Worm (Caenorhabditis elegans) whole organism, late embryonic: Measurements from ENCODE around the gene spp-24.

Source experiments
- C38D4.7 ChIP-seq: fragments of 200-800 bp; sonication (Bioruptor generic); optimal IDR thresholded peaks from 2 replicates; lab custom pipeline; 2018; ENCODE audit warnings: mild to moderate bottlenecking, missing genetic modification characterization, moderate library complexity, missing compliant biosample characterization
- F13H6.1 ChIP-seq: sonication (generic microtip); optimal IDR thresholded peaks from 2 replicates; lab custom pipeline; 2016; ENCODE audit warnings: missing genetic modification characterization, missing compliant biosample characterization
- K09A11.1 ChIP-seq: sonication (generic microtip); optimal IDR thresholded peaks from 2 replicates; lab custom pipeline; 2017; ENCODE audit warnings: antibody characterized with exemption, mild to moderate bottlenecking, missing genetic modification characterization, missing compliant biosample characterization; ENCODE audit not compliant: insufficient read depth
- Y22D7AL.16 ChIP-seq: sonication (generic microtip); optimal IDR thresholded peaks from 2 replicates; lab custom pipeline; 2016; ENCODE audit warnings: missing genetic modification characterization, missing compliant biosample characterization
- ahr-1 ChIP-seq: sonication (generic microtip); optimal IDR thresholded peaks from 2 replicates; lab custom pipeline; 2016; ENCODE audit warnings: missing genetic modification characterization, missing compliant biosample characterization
- ama-1 ChIP-seq: fragments of 150-350 bp; optimal IDR thresholded peaks from 2 replicates; lab custom pipeline; 2014
- ceh-19 ChIP-seq: fragments of 200-800 bp; sonication (Bioruptor generic); optimal IDR thresholded peaks from 2 replicates; lab custom pipeline; 2018; ENCODE audit warnings: mild to moderate bottlenecking, missing genetic modification characterization, missing compliant biosample characterization
- ceh-2 ChIP-seq: sonication (generic microtip); optimal IDR thresholded peaks from 2 replicates; lab custom pipeline; 2016; ENCODE audit warnings: missing genotype, missing genetic modification characterization, missing compliant biosample characterization
- ceh-22 ChIP-seq: sonication (generic microtip); optimal IDR thresholded peaks from 2 replicates; lab custom pipeline; 2017; ENCODE audit warnings: missing biosample characterization, missing genetic modification characterization
- ceh-31 ChIP-seq: sonication (generic microtip); optimal IDR thresholded peaks from 2 replicates; lab custom pipeline; 2016; ENCODE audit warnings: missing genetic modification characterization, missing compliant biosample characterization
- ceh-34 ChIP-seq: sonication (generic microtip); optimal IDR thresholded peaks from 2 replicates; lab custom pipeline; 2016; ENCODE audit warnings: mild to moderate bottlenecking, missing genetic modification characterization, missing compliant biosample characterization
- ceh-45 ChIP-seq: fragments of 200-800 bp; sonication (Bioruptor generic); IDR thresholded peaks from 2 replicates; pipeline ENCODE4 v1.3.6; 2022; ENCODE audit warnings: missing genetic modification reagents, missing genetic modification characterization, missing compliant biosample characterization
- ceh-48 ChIP-seq: sonication (generic microtip); optimal IDR thresholded peaks from 2 replicates; lab custom pipeline; 2016; ENCODE audit warnings: missing genetic modification characterization, inconsistent platforms, missing compliant biosample characterization
- che-1 ChIP-seq: sonication (generic microtip); optimal IDR thresholded peaks from 2 replicates; lab custom pipeline; 2016; ENCODE audit warnings: mild to moderate bottlenecking, missing genetic modification characterization, missing compliant biosample characterization
- dmd-4 ChIP-seq: sonication (generic microtip); optimal IDR thresholded peaks from 2 replicates; lab custom pipeline; 2016; ENCODE audit warnings: borderline replicate concordance, missing genetic modification characterization, missing compliant biosample characterization
- elt-4 ChIP-seq: sonication (generic microtip); optimal IDR thresholded peaks from 2 replicates; lab custom pipeline; 2016; ENCODE audit warnings: missing genetic modification characterization, missing compliant biosample characterization
- eyg-1 ChIP-seq: sonication (generic microtip); optimal IDR thresholded peaks from 2 replicates; lab custom pipeline; 2016; ENCODE audit warnings: missing genotype, missing genetic modification characterization, missing compliant biosample characterization
- fkh-10 ChIP-seq: fragments of 150-350 bp; optimal IDR thresholded peaks from 2 replicates; lab custom pipeline; 2014; ENCODE audit warnings: missing biosample characterization, missing genetic modification reagents, missing genetic modification characterization
- gmeb-2 ChIP-seq: sonication (generic microtip); optimal IDR thresholded peaks from 2 replicates; lab custom pipeline; 2016; ENCODE audit warnings: missing genetic modification characterization, inconsistent platforms, missing compliant biosample characterization
- hlh-15 ChIP-seq: sonication (generic microtip); optimal IDR thresholded peaks from 2 replicates; lab custom pipeline; 2016; ENCODE audit warnings: missing genetic modification characterization, missing compliant biosample characterization
- hlh-30 ChIP-seq: sonication (generic microtip); optimal IDR thresholded peaks from 2 replicates; lab custom pipeline; 2017; ENCODE audit warnings: antibody characterized with exemption, missing genetic modification characterization, missing compliant biosample characterization; ENCODE audit not compliant: insufficient read depth
- lim-6 ChIP-seq: sonication (generic microtip); optimal IDR thresholded peaks from 2 replicates; lab custom pipeline; 2016; ENCODE audit warnings: missing genetic modification characterization, missing compliant biosample characterization
- lin-11 ChIP-seq: fragments of 200-800 bp; sonication (Bioruptor generic); optimal IDR thresholded peaks from 2 replicates; lab custom pipeline; 2018; ENCODE audit warnings: mild to moderate bottlenecking, missing genetic modification characterization, missing compliant biosample characterization
- madf-2 ChIP-seq: sonication (generic microtip); optimal IDR thresholded peaks from 2 replicates; lab custom pipeline; 2017; ENCODE audit warnings: missing genetic modification characterization, missing compliant biosample characterization
- mec-3 ChIP-seq: sonication (generic microtip); optimal IDR thresholded peaks from 2 replicates; lab custom pipeline; 2016; ENCODE audit warnings: borderline replicate concordance, missing genetic modification characterization, missing compliant biosample characterization
- npax-4 ChIP-seq: sonication (generic microtip); optimal IDR thresholded peaks from 2 replicates; lab custom pipeline; 2016; ENCODE audit warnings: missing genetic modification characterization, missing compliant biosample characterization
- odd-2 ChIP-seq: sonication (generic microtip); optimal IDR thresholded peaks from 2 replicates; lab custom pipeline; 2017; ENCODE audit warnings: antibody characterized with exemption, mild to moderate bottlenecking, missing genetic modification characterization, missing compliant biosample characterization
- ref-2 ChIP-seq: sonication (generic microtip); optimal IDR thresholded peaks from 2 replicates; lab custom pipeline; 2016; ENCODE audit warnings: missing genetic modification characterization, missing compliant biosample characterization
- rnt-1 ChIP-seq: sonication (generic microtip); optimal IDR thresholded peaks from 2 replicates; lab custom pipeline; 2016; ENCODE audit warnings: missing genetic modification characterization, missing compliant biosample characterization
- sox-2 ChIP-seq: fragments of 200-800 bp; sonication (Bioruptor generic); IDR thresholded peaks from 2 replicates; pipeline ENCODE4 v1.3.6; 2022; ENCODE audit warnings: missing genetic modification reagents, missing genetic modification characterization, missing compliant biosample characterization
- tbx-2 ChIP-seq: sonication (generic microtip); optimal IDR thresholded peaks from 2 replicates; lab custom pipeline; 2016; ENCODE audit warnings: missing genetic modification characterization, missing compliant biosample characterization
- unc-3 ChIP-seq, 2 experiments: fragments of 200-800 bp in 1 of 2; sonication (Bioruptor generic) in 1 of 2; sonication (generic microtip) in 1 of 2; conservative IDR thresholded peaks in 1 of 2; optimal IDR thresholded peaks in 1 of 2; 2 replicates each; pipeline versions ENCODE4 v1.3.6 to Lab custom; 2016 to 2022; ENCODE audit warnings: missing compliant biosample characterization in 2 of 2, missing genetic modification characterization in 2 of 2, missing genetic modification reagents in 1 of 2
- unc-42 ChIP-seq: sonication (generic microtip); optimal IDR thresholded peaks from 2 replicates; lab custom pipeline; 2016; ENCODE audit warnings: missing genotype, missing genetic modification characterization, missing compliant biosample characterization
- unc-55 ChIP-seq: sonication (generic microtip); optimal IDR thresholded peaks from 2 replicates; lab custom pipeline; 2017; ENCODE audit warnings: missing biosample characterization, missing genetic modification reagents, missing genetic modification characterization
- unc-86 ChIP-seq: sonication (generic microtip); optimal IDR thresholded peaks from 2 replicates; lab custom pipeline; 2016; ENCODE audit warnings: missing genetic modification characterization, missing compliant biosample characterization

spp-24 gene

DNA sequence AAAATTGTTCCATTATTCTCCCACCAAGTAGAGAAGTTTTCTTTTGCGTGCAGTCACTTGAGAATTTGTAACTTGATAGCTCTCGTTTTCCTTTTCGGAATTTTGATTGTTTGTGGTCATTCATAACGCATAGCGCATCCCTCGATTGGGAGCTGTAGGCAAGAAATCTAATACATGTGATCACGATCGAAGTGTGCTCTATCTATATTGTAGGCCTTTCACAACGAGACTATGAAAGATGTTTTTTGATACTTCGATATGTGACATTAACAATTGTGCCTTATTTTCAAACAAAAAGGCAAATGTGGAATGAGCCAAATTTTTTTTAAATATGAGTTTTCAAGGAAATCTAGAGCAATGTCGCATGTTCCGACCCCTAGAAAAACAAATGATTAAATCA lies 36.5 kb upstream of the spp-24 start:
- no peak for TF ChIP-seq ref-2 (tag; lab: Kevin White, UChicago)
- no peak for TF ChIP-seq F13H6.1
- peak; percentile 51 for TF ChIP-seq ceh-34
- TF ChIP-seq ceh-2 (tag; lab: Kevin White, UChicago) = no peak
- no peak for TF ChIP-seq che-1 (tag; lab: Kevin White, UChicago)
- TF ChIP-seq rnt-1 (tag; lab: Kevin White, UChicago) = no peak

DNA sequence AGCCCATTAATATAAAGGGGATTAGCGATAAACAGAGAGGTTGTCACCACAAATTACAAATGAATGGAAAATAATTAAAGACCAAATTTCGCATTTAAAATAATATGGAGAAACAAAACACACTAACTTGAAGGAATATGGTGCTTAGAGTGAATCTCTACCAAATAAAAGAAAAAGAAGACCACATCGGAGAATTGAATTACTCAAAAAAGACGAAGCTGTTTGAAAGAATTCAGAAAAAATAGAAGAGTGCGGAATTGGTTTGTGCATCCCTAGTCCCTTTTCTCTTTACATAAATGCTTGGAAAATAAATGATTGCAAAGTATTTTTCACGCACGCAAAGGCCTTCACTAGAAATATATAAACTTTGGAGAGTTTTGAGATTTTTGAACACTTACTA lies 34.6 kb upstream of the spp-24 start:
- TF ChIP-seq ahr-1 (tag; lab: Kevin White, UChicago) = no peak
- no peak for TF ChIP-seq unc-3 (GFP tag; conservative IDR thresholded peaks at IDR 0.05; lab: Robert Waterston, UW)
- TF ChIP-seq unc-3 (tag; optimal IDR thresholded peaks at IDR 0.05; lab: Kevin White, UChicago) = no peak

DNA sequence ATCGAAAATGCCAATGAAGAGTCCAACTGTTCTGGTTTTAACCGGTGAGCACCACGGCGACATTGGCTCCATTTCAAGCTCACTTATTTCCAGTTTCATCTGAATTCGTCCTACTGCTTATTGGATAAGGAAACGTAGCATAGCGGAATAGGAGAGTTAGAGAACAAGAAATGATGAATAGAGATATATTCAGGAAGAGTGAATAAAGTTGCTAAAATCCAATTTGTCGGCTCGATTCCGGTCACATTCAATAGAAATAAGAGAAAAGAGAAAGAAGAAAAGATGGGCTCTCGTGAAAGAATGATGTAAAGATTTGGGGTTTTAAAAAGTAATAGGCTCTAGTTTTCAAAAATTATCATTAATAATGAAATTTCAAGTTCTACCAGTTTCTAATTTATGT lies 34.0 kb upstream of the spp-24 start:
- TF ChIP-seq C38D4.7 (GFP tag; lab: Kevin White, UChicago) (no peak), unc-42 (tag; lab: Kevin White, UChicago) (peak; percentile 97), fkh-10 (GFP tag; lab: Kevin White, UChicago) (peak; percentile 11)

- TF ChIP-seq unc-55 = no peak
- TF ChIP-seq ceh-48 (tag; lab: Kevin White, UChicago) = no peak
- no peak for TF ChIP-seq lim-6 (tag; lab: Kevin White, UChicago)
- TF ChIP-seq npax-4 (tag; lab: Kevin White, UChicago) = no peak
- TF ChIP-seq gmeb-2 (tag; lab: Kevin White, UChicago) = no peak
- TF ChIP-seq ama-1 (lab: Kevin White, UChicago) = no peak
- no peak for TF ChIP-seq unc-3 (GFP tag; conservative IDR thresholded peaks at IDR 0.05; lab: Robert Waterston, UW)
- TF ChIP-seq unc-3 (tag; optimal IDR thresholded peaks at IDR 0.05; lab: Kevin White, UChicago) = no peak
- TF ChIP-seq dmd-4 = no peak
- no peak for TF ChIP-seq unc-86
- TF ChIP-seq ahr-1 (tag; lab: Kevin White, UChicago) = no peak
- no peak for TF ChIP-seq eyg-1 (tag; lab: Kevin White, UChicago)
- TF ChIP-seq F13H6.1 = no peak
These were observed 30.0 kb upstream of the spp-24 start, which contains the start of gene egl-26 for ce11 chrII:69354-69753. Gene egl-26, plus strand, starts transcription at chrII:69654.

DNA sequence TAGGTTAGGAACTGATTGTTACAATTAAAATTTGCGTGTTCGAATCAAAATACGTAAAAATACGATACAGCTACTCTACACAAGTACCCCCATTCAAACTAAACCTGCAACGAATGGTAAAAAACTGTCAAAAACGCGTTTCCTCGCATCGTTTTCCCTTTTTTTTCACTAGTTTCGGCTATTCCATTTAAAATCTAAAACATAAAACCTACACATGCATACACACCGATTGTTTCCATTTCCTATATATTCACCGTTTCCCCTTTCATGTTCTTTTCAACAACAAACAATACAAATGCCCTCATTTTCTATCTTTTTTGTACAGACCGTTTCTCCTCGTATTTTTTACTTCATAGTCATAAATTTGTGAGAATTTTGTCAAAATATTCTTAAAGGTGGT lies 29.4 kb upstream of the spp-24 start:
- TF ChIP-seq K09A11.1 (tag; lab: Kevin White, UChicago) (no peak), hlh-15 (tag; lab: Kevin White, UChicago) (no peak), tbx-2 (tag; lab: Kevin White, UChicago) (no peak), Y22D7AL.16 (tag; lab: Kevin White, UChicago) (no peak), mec-3 (tag; lab: Kevin White, UChicago) (no peak), elt-4 (tag; lab: Kevin White, UChicago) (no peak), madf-2 (tag; lab: Kevin White, UChicago) (no peak), lin-11 (no peak), ceh-31 (tag; lab: Kevin White, UChicago) (no peak), C38D4.7 (GFP tag; lab: Kevin White, UChicago) (no peak), ceh-2 (tag; lab: Kevin White, UChicago) (no peak), ceh-45 (GFP tag; lab: Robert Waterston, UW) (no peak), ceh-22 (tag; lab: Kevin White, UChicago) (no peak), sox-2 (GFP tag; lab: Robert Waterston, UW) (no peak), odd-2 (tag; lab: Kevin White, UChicago) (no peak), ceh-19 (GFP tag; lab: Kevin White, UChicago) (no peak), npax-4 (tag; lab: Kevin White, UChicago) (no peak), hlh-30 (tag; lab: Kevin White, UChicago) (no peak)
